Worm (Caenorhabditis elegans): ENCODE measurements around the gene T08G3.11.
"Not testable (repeated sequence)": the region's sequence is repeated elsewhere in the genome, so short reads cannot be mapped to it uniquely, and the experiment has no call there.

Gene T08G3.11

ce11 chrV:16479275-16479674 lies at the start of gene T08G3.11:
T08G3.11 (minus strand) TSS chrV:16479375.
- TF ChIP-seq tra-4 (tag; optimal IDR thresholded peaks at IDR 0.05), result no peak
- TF ChIP-seq tbx-37 (GFP tag; conservative IDR thresholded peaks at IDR 0.05), result no peak
- TF ChIP-seq aly-1 (tag; optimal IDR thresholded peaks at IDR 0.05), result no peak
- TF ChIP-seq pes-1 (GFP tag; IDR thresholded peaks at IDR 0.05), result no peak
- TF ChIP-seq ets-7 (tag; optimal IDR thresholded peaks at IDR 0.05), result no peak
- no peak for TF ChIP-seq F13C5.2 (tag; optimal IDR thresholded peaks at IDR 0.05)
- TF ChIP-seq ceh-36 (tag; optimal IDR thresholded peaks at IDR 0.05), result no peak
- TF ChIP-seq ceh-13 (GFP tag; optimal IDR thresholded peaks at IDR 0.05), result no peak

ce11 chrV:16527796-16528195 lies 48.6 kb upstream of the T08G3.11 start, which contains the start of gene F36D3.16:
F36D3.16 (plus strand) TSS chrV:16528096.
- TF ChIP-seq pes-1 (GFP tag; IDR thresholded peaks at IDR 0.05) (no peak), sea-1 (GFP tag; conservative IDR thresholded peaks at IDR 0.05) (no peak), aly-1 (tag; optimal IDR thresholded peaks at IDR 0.05) (no peak), hmbx-1 (tag; optimal IDR thresholded peaks at IDR 0.05) (no peak), hmg-4 (GFP tag; optimal IDR thresholded peaks at IDR 0.05) (no peak), tbx-11 (GFP tag; IDR thresholded peaks at IDR 0.05) (no peak), ets-7 (tag; optimal IDR thresholded peaks at IDR 0.05) (no peak), ceh-13 (GFP tag; optimal IDR thresholded peaks at IDR 0.05) (no peak), hnd-1 (tag; optimal IDR thresholded peaks at IDR 0.05) (no peak), tra-4 (tag; optimal IDR thresholded peaks at IDR 0.05) (no peak), ama-1 (optimal IDR thresholded peaks at IDR 0.05) (no peak), flt-1 (GFP tag; IDR thresholded peaks at IDR 0.05) (no peak), F13C5.2 (tag; optimal IDR thresholded peaks at IDR 0.05) (no peak)

ce11 chrV:16526858-16527257 lies 47.7 kb upstream of the T08G3.11 start, which contains the start of gene F36D3.8:
F36D3.8 (plus strand) TSS chrV:16527158.
- TF ChIP-seq flt-1 (GFP tag; IDR thresholded peaks at IDR 0.05) (no peak), aly-1 (tag; optimal IDR thresholded peaks at IDR 0.05) (no peak), tbx-37 (GFP tag; conservative IDR thresholded peaks at IDR 0.05) (no peak)

ce11 chrV:16522242-16522641 lies 43.1 kb upstream of the T08G3.11 start, which contains the start of gene srw-34:
srw-34 (minus strand) TSS chrV:16522342.
- TF ChIP-seq hnd-1 (tag; optimal IDR thresholded peaks at IDR 0.05), result no peak
- TF ChIP-seq aly-1 (tag; optimal IDR thresholded peaks at IDR 0.05), result no peak
- TF ChIP-seq tbx-37 (GFP tag; conservative IDR thresholded peaks at IDR 0.05), result no peak
- no peak for TF ChIP-seq sea-1 (GFP tag; conservative IDR thresholded peaks at IDR 0.05)
- no peak for TF ChIP-seq hmbx-1 (tag; optimal IDR thresholded peaks at IDR 0.05)
- no peak for TF ChIP-seq ceh-36 (tag; optimal IDR thresholded peaks at IDR 0.05)
- TF ChIP-seq tra-4 (tag; optimal IDR thresholded peaks at IDR 0.05), result no peak
- TF ChIP-seq hmg-4 (GFP tag; optimal IDR thresholded peaks at IDR 0.05), result no peak
- no peak for TF ChIP-seq pes-1 (GFP tag; IDR thresholded peaks at IDR 0.05)
- no peak for TF ChIP-seq scrt-1 (GFP tag; IDR thresholded peaks at IDR 0.05)
- no peak for TF ChIP-seq B0310.2 (tag; optimal IDR thresholded peaks at IDR 0.05)
- TF ChIP-seq ets-7 (tag; optimal IDR thresholded peaks at IDR 0.05), result no peak
- no peak for TF ChIP-seq ceh-13 (GFP tag; optimal IDR thresholded peaks at IDR 0.05)
- no peak for TF ChIP-seq ama-1 (optimal IDR thresholded peaks at IDR 0.05)
- no peak for TF ChIP-seq F13C5.2 (tag; optimal IDR thresholded peaks at IDR 0.05)
- no peak for TF ChIP-seq tbx-11 (GFP tag; IDR thresholded peaks at IDR 0.05)
- no peak for TF ChIP-seq flt-1 (GFP tag; IDR thresholded peaks at IDR 0.05)

ce11 chrV:16517619-16518018 lies 38.4 kb upstream of the T08G3.11 start, which contains the start of gene F36D3.4:
F36D3.4 (minus strand) TSS chrV:16517719.
- TF ChIP-seq hmg-4 (GFP tag; optimal IDR thresholded peaks at IDR 0.05), result no peak
- no peak for TF ChIP-seq tbx-11 (GFP tag; IDR thresholded peaks at IDR 0.05)
- no peak for TF ChIP-seq sea-1 (GFP tag; conservative IDR thresholded peaks at IDR 0.05)
- TF ChIP-seq ama-1 (optimal IDR thresholded peaks at IDR 0.05), result no peak
- TF ChIP-seq aly-1 (tag; optimal IDR thresholded peaks at IDR 0.05), result no peak
- TF ChIP-seq tra-4 (tag; optimal IDR thresholded peaks at IDR 0.05), result no peak
- TF ChIP-seq ceh-13 (GFP tag; optimal IDR thresholded peaks at IDR 0.05), result no peak
- TF ChIP-seq hnd-1 (tag; optimal IDR thresholded peaks at IDR 0.05), result no peak
- TF ChIP-seq F13C5.2 (tag; optimal IDR thresholded peaks at IDR 0.05), result no peak
- TF ChIP-seq flt-1 (GFP tag; IDR thresholded peaks at IDR 0.05), result no peak

- TF ChIP-seq tbx-11 (GFP tag; IDR thresholded peaks at IDR 0.05); tbx-37 (GFP tag; conservative IDR thresholded peaks at IDR 0.05); pes-1 (GFP tag; IDR thresholded peaks at IDR 0.05): not testable (repeated sequence)
Measured at ce11 chrV:16515140-16515539, 36.0 kb upstream of the T08G3.11 start, which contains the start of gene F36D3.5. F36D3.5 (minus strand) TSS chrV:16515240.

- TF ChIP-seq pes-1 (GFP tag; IDR thresholded peaks at IDR 0.05) (no peak), tbx-37 (GFP tag; conservative IDR thresholded peaks at IDR 0.05) (no peak), hmg-4 (GFP tag; optimal IDR thresholded peaks at IDR 0.05) (no peak), aly-1 (tag; optimal IDR thresholded peaks at IDR 0.05) (no peak), flt-1 (GFP tag; IDR thresholded peaks at IDR 0.05) (no peak), tra-4 (tag; optimal IDR thresholded peaks at IDR 0.05) (no peak), sea-1 (GFP tag; conservative IDR thresholded peaks at IDR 0.05) (no peak), B0310.2 (tag; optimal IDR thresholded peaks at IDR 0.05) (no peak), ceh-36 (tag; optimal IDR thresholded peaks at IDR 0.05) (no peak), hnd-1 (tag; optimal IDR thresholded peaks at IDR 0.05) (no peak)
Measured at ce11 chrV:16508667-16509066, 29.5 kb upstream of the T08G3.11 start, which contains the start of gene srr-3. srr-3 (minus strand) TSS chrV:16508767.

ce11 chrV:16506650-16507049 lies 27.5 kb upstream of the T08G3.11 start:
- TF ChIP-seq tbx-37 (GFP tag; conservative IDR thresholded peaks at IDR 0.05), result no peak
- no peak for TF ChIP-seq ama-1 (optimal IDR thresholded peaks at IDR 0.05)
- no peak for TF ChIP-seq tbx-11 (GFP tag; IDR thresholded peaks at IDR 0.05)
- TF ChIP-seq flt-1 (GFP tag; IDR thresholded peaks at IDR 0.05), result no peak
- no peak for TF ChIP-seq hmg-4 (GFP tag; optimal IDR thresholded peaks at IDR 0.05)
- TF ChIP-seq hnd-1 (tag; optimal IDR thresholded peaks at IDR 0.05), result no peak
- TF ChIP-seq ceh-13 (GFP tag; optimal IDR thresholded peaks at IDR 0.05), result no peak
- TF ChIP-seq ceh-36 (tag; optimal IDR thresholded peaks at IDR 0.05), result no peak
